Fruit fly (Drosophila melanogaster) whole organism, embryonic: ENCODE results near the gene Oatp33Eb.

ENCODE experiments used
- Ada2b ChIP-seq: fragments of 200-800 bp; sonication (Bioruptor generic); IDR thresholded peaks from 2 replicates; pipeline ENCODE4 v1.3.6; 2022; ENCODE audit warnings: missing biosample characterization, missing genetic modification characterization
- Bgb ChIP-seq: fragments of 200-800 bp; sonication (Bioruptor generic); IDR thresholded peaks from 2 replicates; pipeline ENCODE4 v1.3.6; 2022; ENCODE audit warnings: missing biosample characterization, missing genetic modification characterization; ENCODE audit not compliant: partially characterized antibody
- CG10654 ChIP-seq: fragments of 200-800 bp; sonication (Bioruptor generic); optimal IDR thresholded peaks from 2 replicates; lab custom pipeline; 2016; ENCODE audit warnings: missing biosample characterization, missing genetic modification characterization
- CG11560 ChIP-seq: fragments of 200-800 bp; sonication (Bioruptor generic); IDR thresholded peaks from 3 replicates; pipeline ENCODE4 v1.3.6; 2022; ENCODE audit warnings: missing biosample characterization, missing genetic modification characterization
- CG11723 ChIP-seq: fragments of 200-800 bp; sonication (Bioruptor generic); optimal IDR thresholded peaks from 2 replicates; lab custom pipeline; 2017; ENCODE audit warnings: missing biosample characterization, mild to moderate bottlenecking, missing genetic modification characterization
- CG12155 ChIP-seq: fragments of 200-800 bp; sonication (Bioruptor generic); optimal IDR thresholded peaks from 3 replicates; lab custom pipeline; 2016; ENCODE audit warnings: missing biosample characterization, missing genetic modification characterization
- CG12391 ChIP-seq: fragments of 200-800 bp; sonication (Bioruptor generic); optimal IDR thresholded peaks from 3 replicates; lab custom pipeline; 2018; ENCODE audit warnings: missing biosample characterization, mild to moderate bottlenecking, missing genetic modification characterization, moderate library complexity
- CG12744 ChIP-seq: fragments of 200-800 bp; sonication (Bioruptor generic); optimal IDR thresholded peaks from 2 replicates; lab custom pipeline; 2016; ENCODE audit warnings: missing biosample characterization, missing genetic modification characterization
- CG13775 ChIP-seq: fragments of 200-800 bp; sonication (Bioruptor generic); optimal IDR thresholded peaks from 3 replicates; lab custom pipeline; 2017; ENCODE audit warnings: missing biosample characterization, mild to moderate bottlenecking, missing genetic modification characterization
- CG2116 ChIP-seq: fragments of 200-800 bp; sonication (Bioruptor generic); optimal IDR thresholded peaks from 3 replicates; lab custom pipeline; 2018; ENCODE audit warnings: missing biosample characterization, mild to moderate bottlenecking, missing genetic modification characterization
- CG3065 ChIP-seq: fragments of 200-800 bp; sonication (Bioruptor generic); optimal IDR thresholded peaks from 2 replicates; lab custom pipeline; 2016; ENCODE audit warnings: missing biosample characterization, missing genetic modification characterization
- CG31441 ChIP-seq: fragments of 200-800 bp; sonication (Bioruptor generic); IDR thresholded peaks from 2 replicates; pipeline ENCODE4 v1.3.6; 2022; ENCODE audit warnings: missing biosample characterization, missing genetic modification characterization
- CG32767 ChIP-seq: fragments of 200-800 bp; sonication (Bioruptor generic); IDR thresholded peaks from 2 replicates; pipeline ENCODE4 v1.3.6; 2022; ENCODE audit warnings: missing biosample characterization, missing genetic modification characterization
- CG4328 ChIP-seq: fragments of 200-800 bp; sonication (Bioruptor generic); optimal IDR thresholded peaks from 3 replicates; lab custom pipeline; 2017; ENCODE audit warnings: missing biosample characterization, missing genetic modification reagents, missing genetic modification characterization
- CG6689 ChIP-seq: fragments of 200-800 bp; sonication (Bioruptor generic); IDR thresholded peaks from 2 replicates; pipeline ENCODE4 v1.3.6; 2022; ENCODE audit warnings: missing biosample characterization, missing genetic modification characterization
- CG6813 ChIP-seq: fragments of 200-800 bp; sonication (Bioruptor generic); optimal IDR thresholded peaks from 2 replicates; lab custom pipeline; 2017; ENCODE audit warnings: missing biosample characterization, missing genetic modification characterization, mild to moderate bottlenecking, moderate library complexity, missing genetic modification reagents
- CG7928 ChIP-seq: fragments of 200-800 bp; sonication (Bioruptor generic); optimal IDR thresholded peaks from 2 replicates; lab custom pipeline; 2017; ENCODE audit warnings: missing biosample characterization, mild to moderate bottlenecking, missing genetic modification characterization
- CG7987 ChIP-seq: fragments of 200-800 bp; sonication (Bioruptor generic); optimal IDR thresholded peaks from 2 replicates; lab custom pipeline; 2018; ENCODE audit warnings: missing biosample characterization, mild to moderate bottlenecking, missing genetic modification characterization, moderate library complexity
- CG8924 ChIP-seq: fragments of 200-800 bp; optimal IDR thresholded peaks from 3 replicates; lab custom pipeline; 2019; ENCODE audit warnings: missing biosample characterization, mild to moderate bottlenecking, missing genetic modification characterization, moderate library complexity
- Dbx ChIP-seq: fragments of 200-800 bp; sonication (Bioruptor generic); IDR thresholded peaks from 3 replicates; pipeline ENCODE4 v1.3.6; 2022; ENCODE audit warnings: missing biosample characterization, missing genetic modification characterization
- Dek ChIP-seq: fragments of 200-800 bp; sonication (Bioruptor generic); optimal IDR thresholded peaks from 3 replicates; lab custom pipeline; 2019; ENCODE audit warnings: missing biosample characterization, mild to moderate bottlenecking, missing genetic modification characterization, moderate library complexity
- Doc2 ChIP-seq: fragments of 200-800 bp; sonication (Bioruptor generic); IDR thresholded peaks from 2 replicates; pipeline ENCODE4 v1.3.6; 2022; ENCODE audit warnings: missing biosample characterization, missing genetic modification characterization
- Dp ChIP-seq: fragments of 200-800 bp; sonication (Bioruptor generic); optimal IDR thresholded peaks from 2 replicates; lab custom pipeline; 2018; ENCODE audit warnings: missing biosample characterization, mild to moderate bottlenecking, missing genetic modification characterization, moderate library complexity
- Eip74EF ChIP-seq, 2 experiments: fragments of 200-800 bp in 1 of 2; fragments of >200 bp in 1 of 2; sonication (Bioruptor generic) in 1 of 2; optimal IDR thresholded peaks; 2 replicates each; lab custom pipeline; 2017 to 2019; ENCODE audit warnings: missing biosample characterization in 2 of 2, missing genetic modification characterization in 2 of 2, mild to moderate bottlenecking in 1 of 2, moderate library complexity in 1 of 2
- Hsf ChIP-seq: fragments of 200-800 bp; sonication (Bioruptor generic); optimal IDR thresholded peaks from 3 replicates; lab custom pipeline; 2016; ENCODE audit warnings: missing biosample characterization, missing genetic modification characterization
- Jarid2 ChIP-seq: fragments of 200-800 bp; sonication (Bioruptor generic); optimal IDR thresholded peaks from 3 replicates; lab custom pipeline; 2017; ENCODE audit warnings: mild to moderate bottlenecking, missing biosample characterization, missing genetic modification reagents, missing genetic modification characterization
- MBD-R2 ChIP-seq: fragments of 200-800 bp; sonication (Bioruptor generic); IDR thresholded peaks from 2 replicates; pipeline ENCODE4 v1.3.6; 2022; ENCODE audit warnings: missing biosample characterization, missing genetic modification characterization
- MESR4 ChIP-seq: fragments of 200-800 bp; sonication (Bioruptor generic); optimal IDR thresholded peaks from 2 replicates; lab custom pipeline; 2018; ENCODE audit warnings: missing biosample characterization, mild to moderate bottlenecking, missing genetic modification characterization, moderate library complexity
- Nf-YC ChIP-seq: fragments of 200-800 bp; optimal IDR thresholded peaks from 3 replicates; lab custom pipeline; 2019; ENCODE audit warnings: missing biosample characterization, mild to moderate bottlenecking, missing genetic modification characterization, moderate library complexity
- az2 ChIP-seq: fragments of 200-800 bp; sonication (Bioruptor generic); optimal IDR thresholded peaks from 3 replicates; lab custom pipeline; 2016; ENCODE audit warnings: missing biosample characterization, missing genetic modification characterization
- cad ChIP-seq: fragments of >200 bp; optimal IDR thresholded peaks from 2 replicates; lab custom pipeline; 2017; ENCODE audit warnings: missing biosample characterization, missing genetic modification characterization
- ewg ChIP-seq: fragments of 200-800 bp; sonication (Bioruptor generic); optimal IDR thresholded peaks from 3 replicates; lab custom pipeline; 2017; ENCODE audit warnings: mild to moderate bottlenecking, missing biosample characterization, missing genetic modification reagents, missing genetic modification characterization
- fru ChIP-seq: fragments of >200 bp; optimal IDR thresholded peaks from 2 replicates; lab custom pipeline; 2017
- gcm ChIP-seq: fragments of 200-800 bp; sonication (Bioruptor generic); optimal IDR thresholded peaks from 2 replicates; lab custom pipeline; 2019; ENCODE audit warnings: missing biosample characterization, mild to moderate bottlenecking, missing genetic modification characterization, moderate library complexity
- gsb ChIP-seq: fragments of 200-800 bp; sonication (Bioruptor generic); IDR thresholded peaks from 2 replicates; pipeline ENCODE4 v1.3.6; 2022; ENCODE audit warnings: missing biosample characterization, missing genetic modification characterization
- gt ChIP-seq: fragments of 200-800 bp; sonication (Bioruptor generic); IDR thresholded peaks from 2 replicates; pipeline ENCODE4 v1.3.6; 2022; ENCODE audit warnings: missing biosample characterization, missing genetic modification characterization
- inv ChIP-seq: fragments of 200-800 bp; sonication (Bioruptor generic); IDR thresholded peaks from 2 replicates; pipeline ENCODE4 v1.3.6; 2022; ENCODE audit warnings: missing biosample characterization, missing genetic modification characterization; ENCODE audit not compliant: partially characterized antibody
- klu ChIP-seq: fragments of 200-800 bp; sonication (Bioruptor generic); IDR thresholded peaks from 2 replicates; pipeline ENCODE4 v1.3.6; 2022; ENCODE audit warnings: missing biosample characterization, missing genetic modification characterization
- lmd ChIP-seq: fragments of 200-800 bp; sonication (Bioruptor generic); IDR thresholded peaks from 2 replicates; pipeline ENCODE4 v1.3.6; 2022; ENCODE audit warnings: missing biosample characterization, missing genetic modification characterization
- oc ChIP-seq: fragments of 200-800 bp; sonication (Bioruptor generic); optimal IDR thresholded peaks from 2 replicates; lab custom pipeline; 2018; ENCODE audit warnings: missing biosample characterization, mild to moderate bottlenecking, missing genetic modification characterization, moderate library complexity
- p53 ChIP-seq: fragments of 200-800 bp; sonication (Bioruptor generic); optimal IDR thresholded peaks from 2 replicates; lab custom pipeline; 2016; ENCODE audit warnings: missing biosample characterization, missing genetic modification characterization
- prd ChIP-seq, 3 experiments: fragments of >200 bp in 2 of 3; fragments of 200-800 bp in 1 of 3; sonication (Bioruptor generic) in 1 of 3; optimal IDR thresholded peaks in 2 of 3; IDR thresholded peaks in 1 of 3; 2 replicates in 2 of 3; 3 replicates in 1 of 3; pipeline versions ENCODE4 v1.3.6 to Lab custom; 2017 to 2022; ENCODE audit warnings: missing biosample characterization in 1 of 3, missing genetic modification characterization in 1 of 3
- pzg ChIP-seq: fragments of 200-800 bp; sonication (Bioruptor generic); optimal IDR thresholded peaks from 3 replicates; lab custom pipeline; 2018; ENCODE audit warnings: missing biosample characterization, mild to moderate bottlenecking, missing genetic modification characterization, moderate library complexity
- seq ChIP-seq: fragments of 200-800 bp; sonication (Bioruptor generic); IDR thresholded peaks from 2 replicates; pipeline ENCODE4 v1.3.6; 2022; ENCODE audit warnings: missing biosample characterization, missing genetic modification characterization
- slbo ChIP-seq: fragments of 200-800 bp; sonication (Bioruptor generic); IDR thresholded peaks from 2 replicates; pipeline ENCODE4 v1.3.6; 2022; ENCODE audit warnings: missing biosample characterization, missing genetic modification characterization
- slou ChIP-seq: fragments of 200-800 bp; sonication (Bioruptor generic); optimal IDR thresholded peaks from 3 replicates; lab custom pipeline; 2016; ENCODE audit warnings: missing biosample characterization, missing genetic modification characterization
- tap ChIP-seq: fragments of 200-800 bp; optimal IDR thresholded peaks from 3 replicates; lab custom pipeline; 2019; ENCODE audit warnings: missing biosample characterization, mild to moderate bottlenecking, missing genetic modification characterization, moderate library complexity
- vvl ChIP-seq: fragments of 200-800 bp; sonication (Bioruptor generic); IDR thresholded peaks from 2 replicates; pipeline ENCODE4 v1.3.6; 2022; ENCODE audit warnings: missing biosample characterization, missing genetic modification characterization
- wdn ChIP-seq: fragments of 200-800 bp; sonication (Bioruptor generic); IDR thresholded peaks from 2 replicates; pipeline ENCODE4 v1.3.6; 2022; ENCODE audit warnings: missing biosample characterization, missing genetic modification characterization

Gene Oatp33Eb

dm6 chr2L:12483866-12484554 lies 35.7 kb downstream of the Oatp33Eb start (continued):
- TF ChIP-seq gsb (GFP tag; lab: Robert Waterston, UW): peak; percentile 73
- no peak for TF ChIP-seq cad (GFP tag; lab: Kevin White, UChicago)
- peak; percentile 86 for TF ChIP-seq Dek (tag; lab: Kevin White, UChicago)
- TF ChIP-seq slou (GFP tag; lab: Kevin White, UChicago): peak; percentile 72
- peak; percentile 90 for TF ChIP-seq lmd (GFP tag; lab: Robert Waterston, UW)
- peak in 1 of 2 experiments; percentile 86 for TF ChIP-seq Eip74EF (GFP tag; optimal IDR thresholded peaks at IDR 0.05; lab: Kevin White, UChicago)
- TF ChIP-seq slbo (GFP tag; lab: Robert Waterston, UW): peak; percentile 88
- TF ChIP-seq Jarid2 (GFP tag; lab: Kevin White, UChicago): peak; percentile 41
- TF ChIP-seq az2 (GFP tag; lab: Kevin White, UChicago): peak; percentile 91
- peak; percentile 89 for TF ChIP-seq Hsf (GFP tag; lab: Kevin White, UChicago)
- TF ChIP-seq CG8924 (tag; lab: Kevin White, UChicago): peak; percentile 91
- TF ChIP-seq CG11560 (tag; lab: Robert Waterston, UW): peak; percentile 69; the same call in 1 of the 3 replicates
- peak; percentile 62 for TF ChIP-seq CG3065 (GFP tag; lab: Kevin White, UChicago)
- TF ChIP-seq CG7928 (GFP tag; lab: Kevin White, UChicago): peak; percentile 42
- TF ChIP-seq gt (GFP tag; lab: Robert Waterston, UW): peak; percentile 43; the same call in 1 of the 2 replicates
- TF ChIP-seq CG31441 (GFP tag; lab: Robert Waterston, UW): peak; percentile 87
- peak; percentile 79 for TF ChIP-seq ewg (GFP tag; lab: Kevin White, UChicago)
- no peak for TF ChIP-seq inv (GFP tag; lab: Robert Waterston, UW)
- TF ChIP-seq prd (optimal IDR thresholded peaks at IDR 0.05; lab: Kevin White, UChicago): no peak
- peak; percentile 90 for TF ChIP-seq prd (GFP tag; IDR thresholded peaks at IDR 0.05; lab: Robert Waterston, UW)
- peak; percentile 78; the same call in 1 of the 2 replicates for TF ChIP-seq CG32767 (GFP tag; lab: Robert Waterston, UW)
- TF ChIP-seq CG10654 (GFP tag; lab: Kevin White, UChicago): peak; percentile 80
- no peak for TF ChIP-seq klu (GFP tag; lab: Robert Waterston, UW)
- TF ChIP-seq CG11723 (GFP tag; lab: Kevin White, UChicago): peak; percentile 75
- TF ChIP-seq pzg (GFP tag; lab: Kevin White, UChicago): no peak
- TF ChIP-seq Bgb (GFP tag; lab: Robert Waterston, UW): no peak
- peak; percentile 9 for TF ChIP-seq MESR4 (GFP tag; lab: Kevin White, UChicago)
- peak; percentile 84 for TF ChIP-seq Nf-YC (tag; lab: Kevin White, UChicago)
- peak; percentile 76 for TF ChIP-seq gcm (GFP tag; lab: Kevin White, UChicago)
- peak; percentile 69 for TF ChIP-seq wdn (GFP tag; lab: Robert Waterston, UW)
- peak; percentile 91 for TF ChIP-seq CG6689 (GFP tag; lab: Robert Waterston, UW)
- TF ChIP-seq CG12391: peak; percentile 86
- peak; percentile 71 for TF ChIP-seq CG7987 (GFP tag; lab: Kevin White, UChicago)
- no peak for TF ChIP-seq Dp (GFP tag; lab: Kevin White, UChicago)
- no peak for TF ChIP-seq Doc2 (GFP tag; lab: Robert Waterston, UW)
- TF ChIP-seq CG13775: peak; percentile 83
- TF ChIP-seq vvl: peak; percentile 91
- peak; percentile 48; the same call in 1 of the 2 replicates for TF ChIP-seq MBD-R2 (GFP tag; lab: Robert Waterston, UW)
- TF ChIP-seq CG4328 (GFP tag; lab: Kevin White, UChicago): peak; percentile 84
- TF ChIP-seq tap (tag; lab: Kevin White, UChicago): peak; percentile 85
- peak; percentile 91 for TF ChIP-seq oc
- peak; percentile 85 for TF ChIP-seq Dbx (GFP tag; lab: Robert Waterston, UW)
- peak; percentile 89 for TF ChIP-seq seq (GFP tag; lab: Robert Waterston, UW)
- TF ChIP-seq CG12744 (GFP tag; lab: Kevin White, UChicago): peak; percentile 82
- peak; percentile 88 for TF ChIP-seq Ada2b
- peak; percentile 83 for TF ChIP-seq p53
- TF ChIP-seq CG6813 (GFP tag; lab: Kevin White, UChicago): peak; percentile 80
- no peak for TF ChIP-seq fru
- TF ChIP-seq CG2116 (GFP tag; lab: Kevin White, UChicago): peak; percentile 45
- TF ChIP-seq CG12155 (GFP tag; lab: Kevin White, UChicago): peak; percentile 74
